Worm (Caenorhabditis elegans): ENCODE results near the gene F26G1.15.
A peak's percentile ranks its signal among the peaks of the same experiment; 100 is the strongest.

Gene F26G1.15

DNA sequence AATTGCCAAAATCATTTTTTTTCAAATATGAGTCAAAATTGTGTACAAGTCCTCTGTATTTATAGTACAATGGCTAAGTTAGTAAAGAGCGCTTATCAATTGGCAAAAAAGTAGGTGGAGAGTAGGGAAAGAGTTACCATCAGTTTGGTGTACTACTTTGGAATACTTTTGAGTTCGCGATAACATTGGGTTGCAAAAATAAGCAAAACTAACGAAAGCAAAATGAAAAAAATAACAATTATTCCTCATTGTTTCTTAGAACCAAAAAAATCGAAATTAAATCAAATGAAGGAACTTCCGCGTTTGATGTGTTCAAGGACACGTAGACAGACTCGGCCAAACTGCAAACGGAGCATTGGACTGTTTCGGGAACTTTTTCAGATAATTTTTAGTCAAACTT lies 33.3 kb upstream of the F26G1.15 start, which contains the start of gene C27D9.2:
C27D9.2 (minus strand) TSS at position 101 of the 400 bp plus-strand sequence.
- TF ChIP-seq nhr-23 (tag; optimal IDR thresholded peaks at IDR 0.05) = no peak
- no peak for TF ChIP-seq fos-1 (tag; optimal IDR thresholded peaks at IDR 0.05)
- TF ChIP-seq lsy-12 (tag; optimal IDR thresholded peaks at IDR 0.05) = no peak
- no peak for TF ChIP-seq skn-1 (tag; optimal IDR thresholded peaks at IDR 0.05)
- TF ChIP-seq nhr-77 (tag; optimal IDR thresholded peaks at IDR 0.05) = no peak
- no peak for TF ChIP-seq lin-39 (tag; optimal IDR thresholded peaks at IDR 0.05)
- no peak for TF ChIP-seq nhr-11 (tag; optimal IDR thresholded peaks at IDR 0.05)
- TF ChIP-seq hmg-11 (tag; optimal IDR thresholded peaks at IDR 0.05) = no peak
- TF ChIP-seq elt-2 (tag; optimal IDR thresholded peaks at IDR 0.05) = no peak
- TF ChIP-seq nhr-43 (tag; optimal IDR thresholded peaks at IDR 0.05; ENCODE audit: poor library complexity, severe bottlenecking) = no peak
- TF ChIP-seq tbx-2 (tag; optimal IDR thresholded peaks at IDR 0.05) = no peak
- TF ChIP-seq ama-1 (optimal IDR thresholded peaks at IDR 0.05) = no peak
- TF ChIP-seq sea-2 (GFP tag; optimal IDR thresholded peaks at IDR 0.05) = no peak
- TF ChIP-seq mml-1 (tag; optimal IDR thresholded peaks at IDR 0.05) = no peak

DNA sequence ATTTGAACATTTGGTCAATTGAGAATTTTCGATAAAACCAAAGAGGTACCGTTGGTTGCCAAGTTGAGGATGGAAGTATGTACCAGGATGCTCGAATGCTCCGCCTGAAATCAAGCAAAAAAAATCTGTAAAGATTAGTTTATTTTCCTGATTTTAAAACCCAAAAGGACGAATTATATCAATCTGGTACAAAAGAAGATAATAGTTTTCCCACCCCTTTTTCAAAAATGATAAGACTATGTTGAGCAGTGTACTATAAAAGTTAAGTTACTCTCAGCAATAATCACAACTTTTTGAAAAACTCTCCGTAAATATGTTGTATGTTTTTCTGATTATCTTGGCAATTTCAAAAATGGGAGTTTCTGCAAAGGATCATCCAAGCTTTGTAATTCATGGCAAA lies 31.6 kb upstream of the F26G1.15 start, which contains the start of gene F26G1.3:
F26G1.3 (plus strand) TSS at position 301 of the 400 bp plus-strand sequence.
- no peak for TF ChIP-seq eor-1 (tag; optimal IDR thresholded peaks at IDR 0.05)
- no peak for TF ChIP-seq nhr-12 (tag; optimal IDR thresholded peaks at IDR 0.05)
- TF ChIP-seq egl-5 (tag; optimal IDR thresholded peaks at IDR 0.05) = no peak
- no peak for TF ChIP-seq nhr-237 (tag; optimal IDR thresholded peaks at IDR 0.05)
- TF ChIP-seq nhr-11 (tag; optimal IDR thresholded peaks at IDR 0.05) = no peak
- no peak for TF ChIP-seq fkh-10 (GFP tag; optimal IDR thresholded peaks at IDR 0.05)
- no peak for TF ChIP-seq nhr-28 (tag; optimal IDR thresholded peaks at IDR 0.05)
- no peak for TF ChIP-seq nfya-1 (tag; optimal IDR thresholded peaks at IDR 0.05; ENCODE audit: insufficient read depth)
- TF ChIP-seq pqm-1 (tag; optimal IDR thresholded peaks at IDR 0.05) = no peak

DNA sequence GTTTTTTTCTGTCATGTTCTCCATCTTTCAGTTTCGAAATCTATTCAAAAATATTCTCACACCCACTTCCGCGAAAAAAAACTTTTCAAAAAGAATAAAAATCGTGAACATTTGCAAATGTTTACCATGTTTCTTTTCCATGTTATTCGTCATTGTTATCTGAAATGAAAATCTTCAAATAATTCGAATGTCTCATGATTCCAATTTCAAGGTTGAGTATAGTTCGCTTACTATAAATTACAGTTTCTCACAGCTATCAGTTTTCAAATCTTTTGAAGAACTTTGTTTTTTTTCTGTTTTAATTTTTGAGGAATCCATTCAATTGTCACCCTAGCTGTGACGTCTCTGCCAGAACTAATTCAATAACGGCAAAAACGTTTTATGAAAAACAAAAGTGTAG lies 30.3 kb upstream of the F26G1.15 start:
- TF ChIP-seq hmg-11 (tag; optimal IDR thresholded peaks at IDR 0.05) (no peak), elt-1 (tag; optimal IDR thresholded peaks at IDR 0.05) (peak; percentile 93), mdl-1 (tag; optimal IDR thresholded peaks at IDR 0.05) (no peak), mml-1 (tag; optimal IDR thresholded peaks at IDR 0.05) (no peak), nhr-25 (tag; optimal IDR thresholded peaks at IDR 0.05) (peak; percentile 52), unc-62 (GFP tag; optimal IDR thresholded peaks at IDR 0.05) (no peak), nhr-12 (tag; optimal IDR thresholded peaks at IDR 0.05) (no peak), fkh-2 (tag; optimal IDR thresholded peaks at IDR 0.05) (no peak), elt-2 (tag; optimal IDR thresholded peaks at IDR 0.05) (no peak), nhr-76 (tag; optimal IDR thresholded peaks at IDR 0.05) (no peak), zag-1 (tag; optimal IDR thresholded peaks at IDR 0.05) (no peak), ceh-16 (tag; optimal IDR thresholded peaks at IDR 0.05) (no peak), ceh-28 (tag; optimal IDR thresholded peaks at IDR 0.05) (no peak), nhr-11 (tag; optimal IDR thresholded peaks at IDR 0.05) (no peak), elt-3 (tag; optimal IDR thresholded peaks at IDR 0.05) (no peak)

DNA sequence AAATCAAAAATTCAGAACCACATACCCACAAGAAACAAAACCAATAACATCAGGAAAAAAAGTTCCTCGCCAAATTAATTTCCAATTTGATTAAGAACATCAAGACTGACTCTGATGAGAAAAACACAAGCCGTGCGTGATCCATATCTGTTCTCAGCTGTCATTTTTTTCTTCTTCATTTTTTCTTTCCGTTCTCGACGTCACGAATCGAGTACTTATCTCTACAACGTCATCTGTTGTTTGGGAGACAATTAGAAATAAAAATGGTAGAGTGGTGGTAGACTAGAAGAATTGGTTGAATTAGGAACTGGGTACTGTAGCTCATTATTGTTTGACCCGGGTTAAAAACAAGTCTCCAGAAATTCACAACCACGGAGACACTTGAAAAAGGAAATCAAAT lies 29.1 kb upstream of the F26G1.15 start:
- no peak for TF ChIP-seq nhr-12 (tag; optimal IDR thresholded peaks at IDR 0.05)
- peak; percentile 76 for TF ChIP-seq elt-1 (tag; optimal IDR thresholded peaks at IDR 0.05)
- no peak for TF ChIP-seq ama-1 (optimal IDR thresholded peaks at IDR 0.05)
- TF ChIP-seq unc-39 (tag; optimal IDR thresholded peaks at IDR 0.05) = no peak

DNA sequence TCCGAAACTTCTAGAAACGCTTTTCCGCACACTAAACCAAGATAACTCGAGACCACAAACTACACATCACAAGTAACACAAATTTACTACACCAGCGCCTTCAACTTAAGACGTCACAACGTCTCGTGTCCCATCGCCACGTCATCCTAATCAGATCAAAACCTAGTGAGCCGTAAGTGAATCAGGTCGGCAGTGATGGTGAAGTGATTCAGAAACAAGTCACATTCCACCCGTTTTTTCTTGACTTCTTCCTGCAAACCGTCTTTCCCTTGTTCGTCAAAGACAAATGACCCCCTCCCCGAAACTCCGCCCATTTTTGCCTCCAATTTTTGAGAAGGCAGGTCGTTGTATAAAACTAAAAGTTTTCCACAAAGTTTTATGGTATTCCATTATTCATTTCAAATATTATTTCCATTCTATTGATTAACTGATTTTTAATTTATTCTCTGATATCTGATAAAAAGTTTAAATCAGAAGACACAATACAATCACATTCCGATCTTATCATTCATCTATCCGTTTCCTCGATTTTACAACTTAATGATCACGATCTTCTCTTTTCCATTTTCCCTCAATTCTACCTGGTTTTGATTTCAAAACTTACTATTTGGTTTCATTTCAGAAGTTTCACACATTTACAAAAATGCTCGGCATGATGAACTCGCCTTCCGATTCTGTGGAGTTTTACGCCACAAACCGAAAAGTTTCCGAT lies 27.4 kb upstream of the F26G1.15 start, which contains the start of gene F26G1.2:
F26G1.2 (plus strand) TSS at position 508 of the 712 bp plus-strand sequence.
- TF ChIP-seq elt-1 (tag; optimal IDR thresholded peaks at IDR 0.05) (peak; percentile 20), ama-1 (optimal IDR thresholded peaks at IDR 0.05) (no peak), egl-27 (tag; optimal IDR thresholded peaks at IDR 0.05) (no peak), nhr-25 (tag; optimal IDR thresholded peaks at IDR 0.05) (peak; percentile 13)
